Fruit fly (Drosophila melanogaster): ENCODE measurements around the gene Decay.

Gene Decay

dm6 chr3R:16496209-16496608 lies 4.6 kb downstream of the Decay start (continued):
- peak; percentile 79 for TF ChIP-seq OdsH (GFP tag; optimal IDR thresholded peaks at IDR 0.05)
- TF ChIP-seq acj6 (GFP tag; optimal IDR thresholded peaks at IDR 0.05): peak; percentile 63
- TF ChIP-seq Hr38 (GFP tag; optimal IDR thresholded peaks at IDR 0.05): no peak
- TF ChIP-seq topi (GFP tag; optimal IDR thresholded peaks at IDR 0.05): no peak
- peak; percentile 48 for TF ChIP-seq dac (GFP tag; optimal IDR thresholded peaks at IDR 0.05)
- peak; percentile 86 for TF ChIP-seq Hr4 (GFP tag; optimal IDR thresholded peaks at IDR 0.05)
- peak; percentile 26 for TF ChIP-seq lz (GFP tag; optimal IDR thresholded peaks at IDR 0.05)
- TF ChIP-seq CG15336 (GFP tag; IDR thresholded peaks at IDR 0.05): peak; percentile 89
- peak; percentile 2 for TF ChIP-seq CG34406 (GFP tag; optimal IDR thresholded peaks at IDR 0.05)
- TF ChIP-seq CG31627 (GFP tag; optimal IDR thresholded peaks at IDR 0.05): no peak
- peak; percentile 84 for TF ChIP-seq CG4318 (GFP tag; optimal IDR thresholded peaks at IDR 0.05)
- TF ChIP-seq fd59A (GFP tag; optimal IDR thresholded peaks at IDR 0.05): no peak
- TF ChIP-seq salr (GFP tag; optimal IDR thresholded peaks at IDR 0.05): peak in 1 of 2 experiments; percentile 81
- no peak for TF ChIP-seq Ets96B (tag; optimal IDR thresholded peaks at IDR 0.05)

dm6 chr3R:16495322-16495721 lies 5.5 kb downstream of the Decay start, which contains the start of gene Cad89D:
Gene Cad89D (minus strand): TSS chr3R:16495422.
- TF ChIP-seq Gug (GFP tag; IDR thresholded peaks at IDR 0.05) (no peak), Eip78C (GFP tag) (peak; percentile 2)

- TF ChIP-seq Sox102F (GFP tag; optimal IDR thresholded peaks at IDR 0.05) (no peak), OdsH (GFP tag; optimal IDR thresholded peaks at IDR 0.05) (no peak), fkh (GFP tag; optimal IDR thresholded peaks at IDR 0.05) (no peak), fd59A (GFP tag; optimal IDR thresholded peaks at IDR 0.05) (no peak), CG16779 (tag; optimal IDR thresholded peaks at IDR 0.05) (no peak), fd85E (GFP tag; optimal IDR thresholded peaks at IDR 0.05) (no peak), cyc (GFP tag; optimal IDR thresholded peaks at IDR 0.05) (no peak), Eip78C (GFP tag) (peak; percentile 71), CG9139 (GFP tag; optimal IDR thresholded peaks at IDR 0.05) (no peak), achi (GFP tag; optimal IDR thresholded peaks at IDR 0.05) (peak; percentile 24), CG6792 (GFP tag; optimal IDR thresholded peaks at IDR 0.05) (no peak), CG6808 (GFP tag; optimal IDR thresholded peaks at IDR 0.05) (no peak), CG8119 (GFP tag; IDR thresholded peaks at IDR 0.05) (peak; percentile 67), CG15336 (GFP tag; IDR thresholded peaks at IDR 0.05) (peak; percentile 66), CG10669 (GFP tag; optimal IDR thresholded peaks at IDR 0.05) (no peak), CG10631 (GFP tag; optimal IDR thresholded peaks at IDR 0.05) (no peak), CG31627 (GFP tag; optimal IDR thresholded peaks at IDR 0.05) (no peak), Lpt (GFP tag; optimal IDR thresholded peaks at IDR 0.05) (peak; percentile 28), Hr38 (GFP tag; optimal IDR thresholded peaks at IDR 0.05) (no peak), esn (GFP tag; optimal IDR thresholded peaks at IDR 0.05) (no peak), CG1621 (tag; optimal IDR thresholded peaks at IDR 0.05) (no peak), acj6 (GFP tag; optimal IDR thresholded peaks at IDR 0.05) (no peak), Hr39 (GFP tag; optimal IDR thresholded peaks at IDR 0.05) (no peak), ss (GFP tag; optimal IDR thresholded peaks at IDR 0.05) (no peak), spab (GFP tag; optimal IDR thresholded peaks at IDR 0.05) (no peak), Smox (GFP tag; optimal IDR thresholded peaks at IDR 0.05) (no peak), net (GFP tag; optimal IDR thresholded peaks at IDR 0.05) (no peak), CG3919 (GFP tag; optimal IDR thresholded peaks at IDR 0.05) (no peak), dac (GFP tag; optimal IDR thresholded peaks at IDR 0.05) (no peak), CG3032 (tag; optimal IDR thresholded peaks at IDR 0.05) (no peak), Eip75B (GFP tag; optimal IDR thresholded peaks at IDR 0.05) (no peak), CG6854 (GFP tag; optimal IDR thresholded peaks at IDR 0.05) (no peak), Gug (GFP tag; IDR thresholded peaks at IDR 0.05) (no peak), Met (GFP tag; optimal IDR thresholded peaks at IDR 0.05) (no peak), salr (GFP tag; optimal IDR thresholded peaks at IDR 0.05) (peak in 1 of 2 experiments; percentile 36), CG34406 (GFP tag; optimal IDR thresholded peaks at IDR 0.05) (no peak), svp (GFP tag) (no peak), CG8319 (GFP tag; optimal IDR thresholded peaks at IDR 0.05) (no peak), lz (GFP tag; optimal IDR thresholded peaks at IDR 0.05) (no peak), CG32006 (GFP tag; optimal IDR thresholded peaks at IDR 0.05) (peak; percentile 72), CG11294 (GFP tag; IDR thresholded peaks at IDR 0.05) (no peak), CG8632 (GFP tag; optimal IDR thresholded peaks at IDR 0.05) (no peak)
Measured at dm6 chr3R:16485487-16486233, 15.2 kb downstream of the Decay start.

All from whole organism, prepupa.